Fruit fly (Drosophila melanogaster) whole organism, adult: ENCODE measurements around the gene temp.

Experiments used
- CG11617 ChIP-seq: fragments of 200-800 bp; sonication (Bioruptor generic); optimal IDR thresholded peaks from 2 replicates; lab custom pipeline; 2017; ENCODE audit warnings: mild to moderate bottlenecking, missing biosample characterization, missing genetic modification reagents, missing genetic modification characterization
- CG12768 ChIP-seq: fragments of 200-800 bp; sonication (Bioruptor generic); optimal IDR thresholded peaks from 2 replicates; lab custom pipeline; 2017; ENCODE audit warnings: missing biosample characterization, missing genetic modification characterization, mild to moderate bottlenecking, moderate library complexity, missing genetic modification reagents
- CG14711 ChIP-seq: fragments of 200-800 bp; sonication (Bioruptor generic); optimal IDR thresholded peaks from 2 replicates; lab custom pipeline; 2018; ENCODE audit warnings: missing biosample characterization, mild to moderate bottlenecking, missing genetic modification characterization, moderate library complexity
- CG1620 ChIP-seq: fragments of 200-800 bp; sonication (Bioruptor generic); optimal IDR thresholded peaks from 2 replicates; lab custom pipeline; 2016; ENCODE audit warnings: missing biosample characterization, missing genetic modification characterization
- CG33017 ChIP-seq: fragments of 200-800 bp; sonication (Bioruptor generic); optimal IDR thresholded peaks from 2 replicates; lab custom pipeline; 2018; ENCODE audit warnings: missing biosample characterization, mild to moderate bottlenecking, missing genetic modification characterization, moderate library complexity
- CG5204 ChIP-seq: fragments of 200-800 bp; sonication (Bioruptor generic); optimal IDR thresholded peaks from 2 replicates; lab custom pipeline; 2016; ENCODE audit warnings: missing biosample characterization, missing genetic modification characterization
- CG7045 ChIP-seq: fragments of 200-800 bp; sonication (Bioruptor generic); optimal IDR thresholded peaks from 2 replicates; lab custom pipeline; 2017; ENCODE audit warnings: missing biosample characterization, mild to moderate bottlenecking, missing genetic modification characterization
- CG7101 ChIP-seq: fragments of 200-800 bp; sonication (Bioruptor generic); optimal IDR thresholded peaks from 2 replicates; lab custom pipeline; 2018; ENCODE audit warnings: missing biosample characterization, mild to moderate bottlenecking, missing genetic modification characterization, moderate library complexity
- Clk ChIP-seq: fragments of 200-800 bp; sonication (Bioruptor generic); optimal IDR thresholded peaks from 2 replicates; lab custom pipeline; 2017; ENCODE audit warnings: missing biosample characterization, missing genetic modification characterization
- Crg-1 ChIP-seq: fragments of 200-800 bp; sonication (Bioruptor generic); optimal IDR thresholded peaks from 2 replicates; lab custom pipeline; 2016; ENCODE audit warnings: missing biosample characterization, missing genetic modification characterization
- Hr96 ChIP-seq: fragments of 200-800 bp; sonication (Bioruptor generic); optimal IDR thresholded peaks from 2 replicates; lab custom pipeline; 2016; ENCODE audit warnings: missing biosample characterization, missing genetic modification characterization
- Mnt ChIP-seq: fragments of 200-800 bp; sonication (Bioruptor generic); optimal IDR thresholded peaks from 2 replicates; lab custom pipeline; 2016; ENCODE audit warnings: missing biosample characterization, mild to moderate bottlenecking, missing genetic modification characterization
- bab1 ChIP-seq: fragments of 200-800 bp; sonication (Bioruptor generic); optimal IDR thresholded peaks from 3 replicates; lab custom pipeline; 2019; ENCODE audit warnings: missing biosample characterization, mild to moderate bottlenecking, missing genetic modification characterization, moderate library complexity
- cic ChIP-seq: fragments of 200-800 bp; sonication (Bioruptor generic); optimal IDR thresholded peaks from 2 replicates; lab custom pipeline; 2017; ENCODE audit warnings: missing biosample characterization, mild to moderate bottlenecking, missing genetic modification characterization, moderate library complexity
- cnc ChIP-seq, 2 experiments: fragments of >200 bp; optimal IDR thresholded peaks; 2 replicates each; lab custom pipeline; 2017
- kay ChIP-seq: fragments of 200-800 bp; sonication (Bioruptor generic); peaks from one replicate; lab custom pipeline; 2016; ENCODE audit warnings: missing biosample characterization, missing genetic modification characterization, borderline replicate concordance
- ovo ChIP-seq: fragments of 200-800 bp; sonication (Bioruptor generic); optimal IDR thresholded peaks from 2 replicates; lab custom pipeline; 2016; ENCODE audit warnings: missing biosample characterization, missing genetic modification characterization
- pad ChIP-seq: fragments of 200-800 bp; sonication (Bioruptor generic); optimal IDR thresholded peaks from 3 replicates; lab custom pipeline; 2017; ENCODE audit warnings: missing biosample characterization, missing genetic modification characterization, mild to moderate bottlenecking, moderate library complexity, missing genetic modification reagents
- tj ChIP-seq: fragments of 200-800 bp; sonication (Bioruptor generic); optimal IDR thresholded peaks from 3 replicates; lab custom pipeline; 2017; ENCODE audit warnings: missing biosample characterization, mild to moderate bottlenecking, missing genetic modification characterization, moderate library complexity
- toe ChIP-seq: fragments of 200-800 bp; sonication (Bioruptor generic); optimal IDR thresholded peaks from 2 replicates; lab custom pipeline; 2016; ENCODE audit warnings: missing biosample characterization, missing genetic modification characterization

Gene temp

dm6 chrX:2262511-2262910, at the start of gene temp, which contains the start of gene CG3071:
Gene temp, minus strand, starts transcription at chrX:2262515.
Gene CG3071, plus strand, starts transcription at chrX:2262837.
- no peak for TF ChIP-seq Hr96 (GFP tag; lab: Kevin White, UChicago)
- peak; percentile 9 for TF ChIP-seq Clk (GFP tag; lab: Kevin White, UChicago)
- TF ChIP-seq cic (GFP tag; lab: Kevin White, UChicago), result peak; percentile 34
- peak; percentile 68 for TF ChIP-seq CG7101 (tag; lab: Kevin White, UChicago)
- TF ChIP-seq CG11617 (GFP tag; lab: Kevin White, UChicago), result peak; percentile 85
- peak; percentile 61 for TF ChIP-seq CG14711 (tag; lab: Kevin White, UChicago)
- TF ChIP-seq tj (GFP tag; lab: Kevin White, UChicago), result peak; percentile 54
- peak; percentile 99 for TF ChIP-seq Mnt (GFP tag; lab: Kevin White, UChicago)
- TF ChIP-seq kay (GFP tag; lab: Kevin White, UChicago), result no peak
- no peak for TF ChIP-seq cnc (optimal IDR thresholded peaks at IDR 0.05; lab: Kevin White, UChicago)
- TF ChIP-seq CG7045, result peak; percentile 31
- TF ChIP-seq CG5204, result no peak
- TF ChIP-seq CG12768, result peak; percentile 31
- peak; percentile 67 for TF ChIP-seq pad (GFP tag; lab: Kevin White, UChicago)
- peak; percentile 64 for TF ChIP-seq Crg-1 (GFP tag; lab: Kevin White, UChicago)
- peak; percentile 80 for TF ChIP-seq CG1620
- TF ChIP-seq ovo, result peak; percentile 47
- peak; percentile 35 for TF ChIP-seq CG33017
- peak; percentile 50 for TF ChIP-seq bab1 (GFP tag; lab: Kevin White, UChicago)
- peak; percentile 82 for TF ChIP-seq toe

- TF ChIP-seq ovo, result no peak
- no peak for TF ChIP-seq Mnt (GFP tag; lab: Kevin White, UChicago)
- no peak for TF ChIP-seq CG1620
- no peak for TF ChIP-seq cnc (optimal IDR thresholded peaks at IDR 0.05; lab: Kevin White, UChicago)
- no peak for TF ChIP-seq CG33017
- TF ChIP-seq Crg-1 (GFP tag; lab: Kevin White, UChicago), result no peak
- TF ChIP-seq CG7101 (tag; lab: Kevin White, UChicago), result no peak
- no peak for TF ChIP-seq CG7045
These were observed 46.2 kb upstream of the temp start for dm6 chrX:2308403-2308965.

DNA sequence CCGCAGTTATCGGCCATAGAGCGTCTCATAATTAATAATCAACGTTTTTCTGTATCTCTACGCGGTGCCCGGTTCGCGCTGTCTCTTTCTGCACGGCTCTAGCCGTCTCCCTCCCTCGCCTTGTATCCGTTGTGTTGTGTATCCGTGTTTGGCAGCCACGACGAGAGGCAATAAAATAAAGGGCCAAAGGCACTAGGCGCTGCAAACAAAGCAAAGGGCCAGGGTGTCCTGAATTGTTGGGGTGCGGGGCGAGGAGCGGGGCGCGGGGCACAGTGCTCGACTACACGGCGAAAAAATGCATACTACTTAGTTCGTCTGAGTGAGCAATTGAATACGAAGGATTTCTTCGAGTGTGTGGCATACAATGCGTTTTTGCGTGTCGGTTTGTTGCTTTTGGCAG, 45.2 kb upstream of the temp start:
- TF ChIP-seq CG14711 (tag; lab: Kevin White, UChicago) (no peak), Hr96 (GFP tag; lab: Kevin White, UChicago) (no peak), Clk (GFP tag; lab: Kevin White, UChicago) (no peak), CG12768 (no peak), Crg-1 (GFP tag; lab: Kevin White, UChicago) (no peak), kay (GFP tag; lab: Kevin White, UChicago) (no peak), cic (GFP tag; lab: Kevin White, UChicago) (no peak), CG7101 (tag; lab: Kevin White, UChicago) (no peak), Mnt (GFP tag; lab: Kevin White, UChicago) (no peak), cnc (optimal IDR thresholded peaks at IDR 0.05; lab: Kevin White, UChicago) (no peak), toe (no peak), tj (GFP tag; lab: Kevin White, UChicago) (no peak), CG1620 (no peak), pad (GFP tag; lab: Kevin White, UChicago) (no peak), bab1 (GFP tag; lab: Kevin White, UChicago) (no peak), ovo (no peak)

DNA sequence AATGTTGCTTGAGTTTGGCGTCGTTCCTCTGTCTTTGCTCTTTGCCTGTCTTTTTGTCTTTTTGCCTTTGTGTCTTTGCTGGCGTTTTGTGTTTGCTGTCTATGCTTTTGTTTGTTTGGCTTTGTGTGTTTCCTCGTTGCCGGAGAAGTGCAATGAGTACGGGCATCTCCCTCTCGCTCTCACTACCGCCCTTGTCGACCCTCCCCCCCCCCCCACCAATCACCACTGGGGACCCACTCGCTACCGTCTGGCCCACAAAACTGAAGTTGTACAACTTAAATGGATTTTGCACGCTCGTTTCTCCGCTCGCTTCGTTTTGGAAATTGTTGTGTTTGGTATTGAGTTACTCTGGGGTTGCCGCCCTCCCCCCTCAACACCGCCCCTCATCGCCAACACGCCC, 44.4 kb upstream of the temp start:
- TF ChIP-seq CG33017, result no peak
- no peak for TF ChIP-seq tj (GFP tag; lab: Kevin White, UChicago)
- TF ChIP-seq Clk (GFP tag; lab: Kevin White, UChicago), result no peak

DNA sequence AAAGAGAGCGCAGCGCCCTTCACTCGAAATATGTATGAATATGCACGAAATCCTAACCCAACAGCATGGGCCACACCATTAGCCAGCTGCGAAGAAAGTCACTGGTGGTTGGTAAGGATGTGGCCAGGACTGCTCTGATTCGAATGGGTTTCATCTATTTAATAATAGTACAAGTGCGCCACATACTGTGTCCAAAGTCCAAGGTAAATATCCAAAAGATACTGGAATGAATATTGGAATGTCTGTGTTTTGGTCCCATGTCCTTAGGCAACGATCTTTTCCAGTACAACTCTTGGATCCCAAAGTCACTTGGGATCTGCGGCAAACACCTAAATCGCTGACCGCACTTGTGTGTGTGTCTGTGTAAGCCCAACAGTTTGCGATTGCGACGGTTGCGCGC, 44.0 kb upstream of the temp start:
- TF ChIP-seq tj (GFP tag; lab: Kevin White, UChicago), result peak; percentile 73
- no peak for TF ChIP-seq Crg-1 (GFP tag; lab: Kevin White, UChicago)
- TF ChIP-seq CG1620, result no peak
- peak; percentile 56 for TF ChIP-seq bab1 (GFP tag; lab: Kevin White, UChicago)
- TF ChIP-seq pad (GFP tag; lab: Kevin White, UChicago), result peak; percentile 51
- TF ChIP-seq CG5204, result no peak
- TF ChIP-seq CG14711 (tag; lab: Kevin White, UChicago), result no peak
- no peak for TF ChIP-seq ovo
- peak; percentile 50 for TF ChIP-seq CG11617 (GFP tag; lab: Kevin White, UChicago)
- TF ChIP-seq CG7045, result peak; percentile 54
- no peak for TF ChIP-seq Clk (GFP tag; lab: Kevin White, UChicago)
- TF ChIP-seq Hr96 (GFP tag; lab: Kevin White, UChicago), result no peak
- peak; percentile 3 for TF ChIP-seq Mnt (GFP tag; lab: Kevin White, UChicago)
- peak; percentile 55 for TF ChIP-seq CG7101 (tag; lab: Kevin White, UChicago)
- TF ChIP-seq cnc (optimal IDR thresholded peaks at IDR 0.05; lab: Kevin White, UChicago), result no peak
- no peak for TF ChIP-seq cic (GFP tag; lab: Kevin White, UChicago)
- TF ChIP-seq kay (GFP tag; lab: Kevin White, UChicago), result no peak
- TF ChIP-seq CG12768, result peak; percentile 31

dm6 chrX:2305842-2306300, 43.6 kb upstream of the temp start:
- TF ChIP-seq CG5204 (no peak), cic (GFP tag; lab: Kevin White, UChicago) (peak; percentile 23), Hr96 (GFP tag; lab: Kevin White, UChicago) (no peak), Mnt (GFP tag; lab: Kevin White, UChicago) (peak; percentile 59), CG11617 (GFP tag; lab: Kevin White, UChicago) (no peak), pad (GFP tag; lab: Kevin White, UChicago) (peak; percentile 24)
